Worm (Caenorhabditis elegans): ENCODE results near the gene Y116A8C.3.
"Not testable (repeated sequence)": the region's sequence is repeated elsewhere in the genome, so short reads cannot be mapped to it uniquely, and the experiment has no call there.

- TF ChIP-seq T22C8.4 (GFP tag; IDR thresholded peaks at IDR 0.05); ref-1 (GFP tag; conservative IDR thresholded peaks at IDR 0.05); tab-1 (GFP tag; IDR thresholded peaks at IDR 0.05); ztf-23 (GFP tag; IDR thresholded peaks at IDR 0.05): not testable (repeated sequence)
Observed at ce11 chrIV:16895288-16895687, 20.6 kb upstream of the Y116A8C.3 start, which contains the start of gene T06A10.2.

Data from whole organism, midembryonic.